Fruit fly (Drosophila melanogaster): ENCODE results near the gene Megf8.

Gene Megf8

dm6 chr2L:8085466-8086164 lies 42.3 kb downstream of the Megf8 start:
- 0 out of 3 replicates have a peak, but pooled peaks have one; percentile 44 for TF ChIP-seq CG4496 (GFP tag; IDR thresholded peaks at IDR 0.05)
- no peak for TF ChIP-seq Pif1A (GFP tag; optimal IDR thresholded peaks at IDR 0.05)

- TF ChIP-seq CG32121 (GFP tag; IDR thresholded peaks at IDR 0.05) (0 out of 2 replicates have a peak, but pooled peaks have one; percentile 26), CG9948 (tag; optimal IDR thresholded peaks at IDR 0.05) (no peak), CG14655 (GFP tag; optimal IDR thresholded peaks at IDR 0.05) (peak; percentile 18), CG17806 (tag; optimal IDR thresholded peaks at IDR 0.05) (no peak), Pif1B (GFP tag; optimal IDR thresholded peaks at IDR 0.05) (no peak), CG8301 (tag; optimal IDR thresholded peaks at IDR 0.05) (no peak), gl (tag; optimal IDR thresholded peaks at IDR 0.05) (no peak), CG12605 (GFP tag; IDR thresholded peaks at IDR 0.05) (no peak), CG34367 (tag; optimal IDR thresholded peaks at IDR 0.05) (no peak), Pif1A (GFP tag; optimal IDR thresholded peaks at IDR 0.05) (no peak), CG15710 (tag; optimal IDR thresholded peaks at IDR 0.05) (no peak), CG13204 (GFP tag; optimal IDR thresholded peaks at IDR 0.05) (no peak), D1 (tag; optimal IDR thresholded peaks at IDR 0.05) (no peak), Ets98B (GFP tag; IDR thresholded peaks at IDR 0.05) (no peak)
Observed at dm6 chr2L:8086736-8087467, 43.6 kb downstream of the Megf8 start.

- TF ChIP-seq CG34367 (tag; optimal IDR thresholded peaks at IDR 0.05) (no peak), CG8301 (tag; optimal IDR thresholded peaks at IDR 0.05) (no peak), rn (GFP tag; IDR thresholded peaks at IDR 0.05) (no peak), D1 (tag; optimal IDR thresholded peaks at IDR 0.05) (no peak), CG9948 (tag; optimal IDR thresholded peaks at IDR 0.05) (no peak), Pif1B (GFP tag; optimal IDR thresholded peaks at IDR 0.05) (no peak), EcR (GFP tag; optimal IDR thresholded peaks at IDR 0.05) (peak; percentile 5)
Observed at dm6 chr2L:8087468-8087789, 44.2 kb downstream of the Megf8 start.

- no peak for TF ChIP-seq gl (tag; optimal IDR thresholded peaks at IDR 0.05)
- no peak for TF ChIP-seq Pif1B (GFP tag; optimal IDR thresholded peaks at IDR 0.05)
- no peak for TF ChIP-seq CG12605 (GFP tag; IDR thresholded peaks at IDR 0.05)
- no peak for TF ChIP-seq D1 (tag; optimal IDR thresholded peaks at IDR 0.05)
- no peak for TF ChIP-seq CG15710 (tag; optimal IDR thresholded peaks at IDR 0.05)
- no peak for TF ChIP-seq CG17806 (tag; optimal IDR thresholded peaks at IDR 0.05)
- no peak for TF ChIP-seq Snoo (tag; optimal IDR thresholded peaks at IDR 0.05)
- no peak for TF ChIP-seq rn (GFP tag; IDR thresholded peaks at IDR 0.05)
- no peak for TF ChIP-seq CG10348 (GFP tag; IDR thresholded peaks at IDR 0.05)
- TF ChIP-seq CG32121 (GFP tag; IDR thresholded peaks at IDR 0.05), result no peak
- no peak for TF ChIP-seq CG13204 (GFP tag; optimal IDR thresholded peaks at IDR 0.05)
- peak; percentile 23 for TF ChIP-seq CG8301 (tag; optimal IDR thresholded peaks at IDR 0.05)
- peak; percentile 19 for TF ChIP-seq CG14655 (GFP tag; optimal IDR thresholded peaks at IDR 0.05)
- TF ChIP-seq Ets98B (GFP tag; IDR thresholded peaks at IDR 0.05), result peak; percentile 20; the same call in 1 of the 2 replicates
- TF ChIP-seq EcR (GFP tag; optimal IDR thresholded peaks at IDR 0.05), result no peak
- peak; percentile 36 for TF ChIP-seq Pif1A (GFP tag; optimal IDR thresholded peaks at IDR 0.05)
- TF ChIP-seq CG34367 (tag; optimal IDR thresholded peaks at IDR 0.05), result no peak
- TF ChIP-seq CG4496 (GFP tag; IDR thresholded peaks at IDR 0.05), result peak; percentile 27; the same call in 1 of the 3 replicates
- no peak for TF ChIP-seq CG8159 (tag; optimal IDR thresholded peaks at IDR 0.05)
- TF ChIP-seq CG9948 (tag; optimal IDR thresholded peaks at IDR 0.05), result no peak
- no peak for TF ChIP-seq fd96Ca (GFP tag; IDR thresholded peaks at IDR 0.05)
Observed at dm6 chr2L:8088025-8088789, 44.9 kb downstream of the Megf8 start.

- TF ChIP-seq CG8159 (tag; optimal IDR thresholded peaks at IDR 0.05) (no peak), fd96Ca (GFP tag; IDR thresholded peaks at IDR 0.05) (no peak), CG4496 (GFP tag; IDR thresholded peaks at IDR 0.05) (no peak), CG8301 (tag; optimal IDR thresholded peaks at IDR 0.05) (no peak), CG14655 (GFP tag; optimal IDR thresholded peaks at IDR 0.05) (no peak), Snoo (tag; optimal IDR thresholded peaks at IDR 0.05) (no peak), CG17806 (tag; optimal IDR thresholded peaks at IDR 0.05) (no peak), Pif1B (GFP tag; optimal IDR thresholded peaks at IDR 0.05) (no peak), CG13204 (GFP tag; optimal IDR thresholded peaks at IDR 0.05) (no peak), EcR (GFP tag; optimal IDR thresholded peaks at IDR 0.05) (no peak), CG12605 (GFP tag; IDR thresholded peaks at IDR 0.05) (no peak), D1 (tag; optimal IDR thresholded peaks at IDR 0.05) (no peak)
Observed at dm6 chr2L:8091429-8091828, 48.2 kb downstream of the Megf8 start.

- TF ChIP-seq CG4496 (GFP tag; IDR thresholded peaks at IDR 0.05) (no peak), CG34367 (tag; optimal IDR thresholded peaks at IDR 0.05) (no peak), CG9948 (tag; optimal IDR thresholded peaks at IDR 0.05) (no peak), CG15710 (tag; optimal IDR thresholded peaks at IDR 0.05) (no peak), CG10348 (GFP tag; IDR thresholded peaks at IDR 0.05) (no peak), fd96Ca (GFP tag; IDR thresholded peaks at IDR 0.05) (no peak), CG14655 (GFP tag; optimal IDR thresholded peaks at IDR 0.05) (no peak), CG17806 (tag; optimal IDR thresholded peaks at IDR 0.05) (no peak), rn (GFP tag; IDR thresholded peaks at IDR 0.05) (no peak), CG13204 (GFP tag; optimal IDR thresholded peaks at IDR 0.05) (no peak), D1 (tag; optimal IDR thresholded peaks at IDR 0.05) (no peak), CG12605 (GFP tag; IDR thresholded peaks at IDR 0.05) (no peak), Pif1A (GFP tag; optimal IDR thresholded peaks at IDR 0.05) (no peak), CG32121 (GFP tag; IDR thresholded peaks at IDR 0.05) (no peak), EcR (GFP tag; optimal IDR thresholded peaks at IDR 0.05) (no peak), Pif1B (GFP tag; optimal IDR thresholded peaks at IDR 0.05) (no peak)
Observed at dm6 chr2L:8091908-8092307, 48.6 kb downstream of the Megf8 start.
